Worm (Caenorhabditis elegans): ENCODE measurements around the gene ZK666.14.
A peak's percentile ranks its signal among the peaks of the same experiment; 100 is the strongest.

The ZK666.14 gene

ce11 chrII:10541923-10542486 lies 47.4 kb downstream of the ZK666.14 start, which contains the start of gene pro-1 (continued):
- TF ChIP-seq bed-2 (GFP tag; IDR thresholded peaks at IDR 0.05), result no peak
- TF ChIP-seq F39B2.1 (GFP tag; IDR thresholded peaks at IDR 0.05), result peak; percentile 74; the same call in 1 of the 2 replicates
- peak in 2 of 3 experiments; percentile 40 to 79 for TF ChIP-seq lin-35 (GFP tag; optimal IDR thresholded peaks at IDR 0.05)
- peak; percentile 74 for TF ChIP-seq ceh-79 (tag; optimal IDR thresholded peaks at IDR 0.05)
- TF ChIP-seq snpc-3.4 (tag; optimal IDR thresholded peaks at IDR 0.05), result no peak
- no peak for TF ChIP-seq hlh-12 (tag; optimal IDR thresholded peaks at IDR 0.05)
- TF ChIP-seq snpc-1.1 (tag; optimal IDR thresholded peaks at IDR 0.05; ENCODE audit: insufficient read depth), result peak; percentile 37
- TF ChIP-seq lin-26 (GFP tag; IDR thresholded peaks at IDR 0.05), result no peak; the same call in none of the 2 replicates
- no peak; the same call in 1 of the 2 replicates for TF ChIP-seq B0019.2 (GFP tag; conservative IDR thresholded peaks at IDR 0.05)
- peak; percentile 36; the same call in 1 of the 2 replicates for TF ChIP-seq D2030.7 (GFP tag; IDR thresholded peaks at IDR 0.05)
- TF ChIP-seq F37B4.10 (GFP tag; IDR thresholded peaks at IDR 0.05), result no peak
- TF ChIP-seq let-526 (GFP tag; IDR thresholded peaks at IDR 0.05), result peak; percentile 84
- TF ChIP-seq rpc-1 (optimal IDR thresholded peaks at IDR 0.05), result no peak
- TF ChIP-seq rpc-1 (tag; optimal IDR thresholded peaks at IDR 0.05), result no peak
- TF ChIP-seq attf-6 (GFP tag; IDR thresholded peaks at IDR 0.05), result no peak
- no peak for TF ChIP-seq C17E4.6 (GFP tag; IDR thresholded peaks at IDR 0.05)
- TF ChIP-seq Y79H2A.3 (GFP tag; conservative IDR thresholded peaks at IDR 0.05), result 0 out of 2 replicates have a peak, but pooled peaks have one; percentile 7
- TF ChIP-seq ama-1 (optimal IDR thresholded peaks at IDR 0.05), result peak; percentile 81
- peak in 1 of 2 experiments; percentile 30 for TF ChIP-seq ama-1 (GFP tag; optimal IDR thresholded peaks at IDR 0.05)
- no peak for TF ChIP-seq die-1 (tag; optimal IDR thresholded peaks at IDR 0.05)
- no peak for TF ChIP-seq nhr-90 (tag; optimal IDR thresholded peaks at IDR 0.05)
- TF ChIP-seq akir-1 (GFP tag; optimal IDR thresholded peaks at IDR 0.05), result no peak
- peak; percentile 80 for TF ChIP-seq C06A6.2 (GFP tag; conservative IDR thresholded peaks at IDR 0.05)
- TF ChIP-seq F49E8.2 (tag; optimal IDR thresholded peaks at IDR 0.05; ENCODE audit: insufficient read depth), result no peak
- TF ChIP-seq hlh-26 (GFP tag; conservative IDR thresholded peaks at IDR 0.05), result no peak
- peak; percentile 65 for TF ChIP-seq K12H6.12 (tag; optimal IDR thresholded peaks at IDR 0.05)
- TF ChIP-seq let-607 (tag; optimal IDR thresholded peaks at IDR 0.05), result peak; percentile 35 to 53
- TF ChIP-seq pbrm-1 (GFP tag; IDR thresholded peaks at IDR 0.05), result peak; percentile 94
- no peak for TF ChIP-seq xnd-1 (tag; optimal IDR thresholded peaks at IDR 0.05)
- 0 out of 2 replicates have a peak, but pooled peaks have one; percentile 7 for TF ChIP-seq ztf-25 (GFP tag; IDR thresholded peaks at IDR 0.05)
- peak; percentile 67 for TF ChIP-seq dox-1 (GFP tag; IDR thresholded peaks at IDR 0.05)
- peak; percentile 82 for TF ChIP-seq nhr-120 (GFP tag; IDR thresholded peaks at IDR 0.05)
- TF ChIP-seq lag-1 (GFP tag; IDR thresholded peaks at IDR 0.05), result no peak
- TF ChIP-seq zim-3 (tag; optimal IDR thresholded peaks at IDR 0.05), result peak; percentile 77
- TF ChIP-seq egrh-3 (GFP tag; IDR thresholded peaks at IDR 0.05), result no peak
- TF ChIP-seq rec-8 (tag; optimal IDR thresholded peaks at IDR 0.05), result no peak
- peak; percentile 65 for TF ChIP-seq mel-28 (tag; optimal IDR thresholded peaks at IDR 0.05; ENCODE audit: borderline replicate concordance)
- peak; percentile 15 for TF ChIP-seq ccch-3 (GFP tag; optimal IDR thresholded peaks at IDR 0.05)
- 0 out of 2 replicates have a peak, but pooled peaks have one; percentile 9 for TF ChIP-seq sea-2 (GFP tag; IDR thresholded peaks at IDR 0.05)
- TF ChIP-seq dpff-1 (tag; optimal IDR thresholded peaks at IDR 0.05), result no peak
- peak; percentile 12 for TF ChIP-seq nhr-27 (tag; optimal IDR thresholded peaks at IDR 0.05)
- TF ChIP-seq repo-1 (tag; optimal IDR thresholded peaks at IDR 0.05), result peak; percentile 68
- peak; percentile 85 for TF ChIP-seq lin-40 (tag; optimal IDR thresholded peaks at IDR 0.05)
- TF ChIP-seq snpc-1.3 (tag; optimal IDR thresholded peaks at IDR 0.05; ENCODE audit: insufficient read depth), result peak; percentile 63
- TF ChIP-seq attf-3 (GFP tag; conservative IDR thresholded peaks at IDR 0.05), result peak; percentile 36; the same call in 1 of the 2 replicates
- TF ChIP-seq hrde-1 (tag; optimal IDR thresholded peaks at IDR 0.05; ENCODE audit: borderline replicate concordance), result no peak
- peak; percentile 72 for TF ChIP-seq cebp-2 (GFP tag; IDR thresholded peaks at IDR 0.05)

Data from whole organism, young adult.